Fruit fly (Drosophila melanogaster) whole organism, embryonic: ENCODE data around the gene CG10598.

ENCODE experiments used
- Atf3 ChIP-seq: fragments of 200-800 bp; sonication (Bioruptor generic); optimal IDR thresholded peaks from 3 replicates; lab custom pipeline; 2016; ENCODE audit warnings: missing biosample characterization, missing genetic modification characterization
- CG10431 ChIP-seq: fragments of 200-800 bp; sonication (Bioruptor generic); optimal IDR thresholded peaks from 3 replicates; lab custom pipeline; 2018; ENCODE audit warnings: missing biosample characterization, mild to moderate bottlenecking, missing genetic modification characterization
- CG10959 ChIP-seq: fragments of 200-800 bp; sonication (Bioruptor generic); IDR thresholded peaks from 2 replicates; pipeline ENCODE4 v1.3.6; 2022; ENCODE audit warnings: missing biosample characterization, missing genetic modification characterization
- CG12071 ChIP-seq: fragments of 200-800 bp; sonication (Bioruptor generic); optimal IDR thresholded peaks from 3 replicates; lab custom pipeline; 2018; ENCODE audit warnings: missing biosample characterization, mild to moderate bottlenecking, missing genetic modification characterization
- CG12236 ChIP-seq: fragments of 200-800 bp; sonication (Bioruptor generic); optimal IDR thresholded peaks from 2 replicates; lab custom pipeline; 2016; ENCODE audit warnings: missing biosample characterization, missing genetic modification characterization
- CG12299 ChIP-seq: fragments of 200-800 bp; sonication (Bioruptor generic); optimal IDR thresholded peaks from 2 replicates; lab custom pipeline; 2018; ENCODE audit warnings: missing biosample characterization, mild to moderate bottlenecking, missing genetic modification characterization
- CG1233 ChIP-seq: fragments of 200-800 bp; sonication (Bioruptor generic); optimal IDR thresholded peaks from 4 replicates; lab custom pipeline; 2018; ENCODE audit warnings: missing biosample characterization, mild to moderate bottlenecking, missing genetic modification characterization
- CG15514 ChIP-seq: fragments of 200-800 bp; sonication (Bioruptor generic); optimal IDR thresholded peaks from 3 replicates; lab custom pipeline; 2017; ENCODE audit warnings: missing biosample characterization, missing genetic modification characterization, mild to moderate bottlenecking, moderate library complexity, missing genetic modification reagents
- CG17385 ChIP-seq: fragments of 200-800 bp; sonication (Bioruptor generic); optimal IDR thresholded peaks from 3 replicates; lab custom pipeline; 2018; ENCODE audit warnings: missing biosample characterization, mild to moderate bottlenecking, missing genetic modification characterization
- CG2116 ChIP-seq: fragments of 200-800 bp; sonication (Bioruptor generic); optimal IDR thresholded peaks from 3 replicates; lab custom pipeline; 2018; ENCODE audit warnings: missing biosample characterization, mild to moderate bottlenecking, missing genetic modification characterization
- CG2875 ChIP-seq: fragments of 200-800 bp; sonication (Bioruptor generic); optimal IDR thresholded peaks from 2 replicates; lab custom pipeline; 2017; ENCODE audit warnings: missing biosample characterization, mild to moderate bottlenecking, missing genetic modification characterization, missing genetic modification reagents
- CG34224 ChIP-seq: fragments of 200-800 bp; sonication (Bioruptor generic); IDR thresholded peaks from 3 replicates; pipeline ENCODE4 v1.3.6; 2022; ENCODE audit warnings: missing biosample characterization, missing genetic modification characterization; ENCODE audit not compliant: partially characterized antibody
- CG4360 ChIP-seq: fragments of 200-800 bp; sonication (Bioruptor generic); IDR thresholded peaks from 2 replicates; pipeline ENCODE4 v1.3.6; 2022; ENCODE audit warnings: missing biosample characterization, missing genetic modification characterization
- CG4707 ChIP-seq: fragments of 200-800 bp; sonication (Bioruptor generic); optimal IDR thresholded peaks from 2 replicates; lab custom pipeline; 2018; ENCODE audit warnings: missing biosample characterization, mild to moderate bottlenecking, missing genetic modification characterization, moderate library complexity
- CG6272 ChIP-seq: fragments of 200-800 bp; sonication (Bioruptor generic); IDR thresholded peaks from 2 replicates; pipeline ENCODE4 v1.3.6; 2022; ENCODE audit warnings: missing biosample characterization, missing genetic modification characterization
- CG7786 ChIP-seq: fragments of 200-800 bp; sonication (Bioruptor generic); optimal IDR thresholded peaks from 2 replicates; lab custom pipeline; 2016; ENCODE audit warnings: missing biosample characterization, missing genetic modification characterization
- CG9437 ChIP-seq: fragments of 200-800 bp; sonication (Bioruptor generic); optimal IDR thresholded peaks from 2 replicates; lab custom pipeline; 2018; ENCODE audit warnings: missing biosample characterization, mild to moderate bottlenecking, missing genetic modification characterization
- Camta ChIP-seq: fragments of 200-800 bp; sonication (Bioruptor generic); optimal IDR thresholded peaks from 2 replicates; lab custom pipeline; 2016; ENCODE audit warnings: missing biosample characterization, missing genetic modification characterization
- D ChIP-seq, 2 experiments: fragments of 200-800 bp in 1 of 2; fragments of >200 bp in 1 of 2; sonication (Bioruptor generic) in 1 of 2; optimal IDR thresholded peaks; 2 replicates in 1 of 2; 3 replicates in 1 of 2; lab custom pipeline; 2017; ENCODE audit warnings: mild to moderate bottlenecking in 1 of 2, missing biosample characterization in 1 of 2, missing genetic modification characterization in 1 of 2, missing genetic modification reagents in 1 of 2
- Deaf1 ChIP-seq: fragments of 200-800 bp; optimal IDR thresholded peaks from 3 replicates; lab custom pipeline; 2019; ENCODE audit warnings: missing biosample characterization, mild to moderate bottlenecking, missing genetic modification characterization, moderate library complexity
- Fer1 ChIP-seq: fragments of 200-800 bp; sonication (Bioruptor generic); optimal IDR thresholded peaks from 2 replicates; lab custom pipeline; 2017; ENCODE audit warnings: missing biosample characterization, mild to moderate bottlenecking, missing genetic modification characterization
- GATAe ChIP-seq: fragments of 200-800 bp; sonication (Bioruptor generic); conservative IDR thresholded peaks from 2 replicates; pipeline ENCODE4 v1.3.6; 2022; ENCODE audit warnings: missing biosample characterization, missing genetic modification characterization
- HHEX ChIP-seq: fragments of 200-800 bp; sonication (Bioruptor generic); optimal IDR thresholded peaks from 3 replicates; lab custom pipeline; 2017; ENCODE audit warnings: missing biosample characterization, mild to moderate bottlenecking, missing genetic modification characterization, missing genetic modification reagents
- Hand ChIP-seq: fragments of 200-800 bp; sonication (Bioruptor generic); optimal IDR thresholded peaks from 2 replicates; lab custom pipeline; 2017; ENCODE audit warnings: mild to moderate bottlenecking, missing biosample characterization, missing genetic modification reagents, missing genetic modification characterization
- Hmr ChIP-seq: fragments of 200-800 bp; sonication (Bioruptor generic); optimal IDR thresholded peaks from 3 replicates; lab custom pipeline; 2017; ENCODE audit warnings: mild to moderate bottlenecking, missing biosample characterization, missing genetic modification reagents, missing genetic modification characterization
- Hmx ChIP-seq: fragments of 200-800 bp; sonication (Bioruptor generic); optimal IDR thresholded peaks from 2 replicates; lab custom pipeline; 2016; ENCODE audit warnings: missing biosample characterization, missing genetic modification characterization
- Med ChIP-seq: fragments of 200-800 bp; sonication (Bioruptor generic); peaks from one replicate; lab custom pipeline; 2016; ENCODE audit warnings: missing biosample characterization, missing genetic modification characterization, mild to moderate bottlenecking, inconsistent platforms, moderate library complexity
- Meics ChIP-seq: fragments of 200-800 bp; sonication (Bioruptor generic); optimal IDR thresholded peaks from 2 replicates; lab custom pipeline; 2017; ENCODE audit warnings: missing biosample characterization, mild to moderate bottlenecking, missing genetic modification characterization
- NC2β ChIP-seq: fragments of 200-800 bp; sonication (Bioruptor generic); optimal IDR thresholded peaks from 2 replicates; lab custom pipeline; 2016; ENCODE audit warnings: missing biosample characterization, missing genetic modification characterization
- Rx ChIP-seq: fragments of 200-800 bp; sonication (Bioruptor generic); IDR thresholded peaks from 2 replicates; pipeline ENCODE4 v1.3.6; 2022; ENCODE audit warnings: missing biosample characterization, missing genetic modification characterization
- Sry-β ChIP-seq: fragments of 200-800 bp; sonication (Bioruptor generic); optimal IDR thresholded peaks from 2 replicates; lab custom pipeline; 2018; ENCODE audit warnings: missing biosample characterization, mild to moderate bottlenecking, missing genetic modification characterization, moderate library complexity
- Stat92E ChIP-seq, 3 experiments: fragments of >200 bp in 2 of 3; fragments of 200-800 bp in 1 of 3; sonication (Bioruptor generic) in 1 of 3; optimal IDR thresholded peaks; 2 replicates each; lab custom pipeline; 2017 to 2019; ENCODE audit warnings: missing biosample characterization in 3 of 3, missing genetic modification characterization in 3 of 3, mild to moderate bottlenecking in 1 of 3, moderate library complexity in 1 of 3
- Taf1 ChIP-seq: fragments of 200-800 bp; sonication (Bioruptor generic); IDR thresholded peaks from 2 replicates; pipeline ENCODE4 v1.3.6; 2022; ENCODE audit warnings: missing biosample characterization, missing genetic modification characterization
- Tbp ChIP-seq: fragments of >200 bp; optimal IDR thresholded peaks from 2 replicates; lab custom pipeline; 2018; ENCODE audit warnings: missing biosample characterization, missing genetic modification characterization
- Usf ChIP-seq: fragments of 200-800 bp; sonication (Bioruptor generic); optimal IDR thresholded peaks from 2 replicates; lab custom pipeline; 2017; ENCODE audit warnings: missing genotype, missing biosample characterization, missing genetic modification characterization
- Xbp1 ChIP-seq: fragments of 200-800 bp; sonication (Bioruptor generic); optimal IDR thresholded peaks from 3 replicates; lab custom pipeline; 2016; ENCODE audit warnings: missing biosample characterization, mild to moderate bottlenecking, missing genetic modification characterization
- YL-1 ChIP-seq: fragments of 200-800 bp; sonication (Bioruptor generic); optimal IDR thresholded peaks from 3 replicates; lab custom pipeline; 2017; ENCODE audit warnings: missing biosample characterization, mild to moderate bottlenecking, missing genetic modification characterization
- abd-A ChIP-seq: fragments of 200-800 bp; sonication (Bioruptor generic); optimal IDR thresholded peaks from 3 replicates; lab custom pipeline; 2019; ENCODE audit warnings: missing biosample characterization, mild to moderate bottlenecking, missing genetic modification characterization, moderate library complexity
- aop ChIP-seq: fragments of 200-800 bp; sonication (Bioruptor generic); IDR thresholded peaks from 2 replicates; pipeline ENCODE4 v1.3.6; 2022; ENCODE audit warnings: missing biosample characterization, missing genetic modification characterization
- az2 ChIP-seq: fragments of 200-800 bp; sonication (Bioruptor generic); optimal IDR thresholded peaks from 3 replicates; lab custom pipeline; 2016; ENCODE audit warnings: missing biosample characterization, missing genetic modification characterization
- disco-r ChIP-seq: fragments of 200-800 bp; sonication (Bioruptor generic); optimal IDR thresholded peaks from 2 replicates; lab custom pipeline; 2016; ENCODE audit warnings: missing biosample characterization, missing genetic modification characterization
- dmrt11E ChIP-seq: fragments of 200-800 bp; sonication (Bioruptor generic); optimal IDR thresholded peaks from 3 replicates; lab custom pipeline; 2018; ENCODE audit warnings: missing biosample characterization, mild to moderate bottlenecking, missing genetic modification characterization, moderate library complexity
- eyg ChIP-seq: fragments of 200-800 bp; sonication (Bioruptor generic); optimal IDR thresholded peaks from 3 replicates; lab custom pipeline; 2016; ENCODE audit warnings: missing biosample characterization, missing genetic modification characterization
- jigr1 ChIP-seq: fragments of 200-800 bp; sonication (Bioruptor generic); IDR thresholded peaks from 3 replicates; pipeline ENCODE4 v1.3.6; 2022; ENCODE audit warnings: missing biosample characterization, missing genetic modification characterization
- peb ChIP-seq: fragments of 200-800 bp; sonication (Bioruptor generic); IDR thresholded peaks from 2 replicates; pipeline ENCODE4 v1.3.6; 2022; ENCODE audit warnings: missing biosample characterization, missing genetic modification characterization
- shn ChIP-seq: fragments of 200-800 bp; sonication (Bioruptor generic); optimal IDR thresholded peaks from 3 replicates; lab custom pipeline; 2016; ENCODE audit warnings: missing biosample characterization, missing genetic modification characterization
- trem ChIP-seq: fragments of 200-800 bp; optimal IDR thresholded peaks from 3 replicates; lab custom pipeline; 2019; ENCODE audit warnings: missing biosample characterization, mild to moderate bottlenecking, missing genetic modification characterization, moderate library complexity
- trh ChIP-seq: fragments of 200-800 bp; sonication (Bioruptor generic); optimal IDR thresholded peaks from 2 replicates; lab custom pipeline; 2016; ENCODE audit warnings: missing biosample characterization, missing genetic modification characterization
- zen ChIP-seq: fragments of 200-800 bp; sonication (Bioruptor generic); optimal IDR thresholded peaks from 3 replicates; lab custom pipeline; 2018; ENCODE audit warnings: missing biosample characterization, mild to moderate bottlenecking, missing genetic modification characterization, moderate library complexity

Gene CG10598

dm6 chrX:17178484-17178921 lies 48.2 kb downstream of the CG10598 start (continued):
- peak; percentile 96 for TF ChIP-seq Rx (GFP tag; lab: Robert Waterston, UW)
- peak; percentile 96 for TF ChIP-seq CG1233 (GFP tag; lab: Kevin White, UChicago)
- no peak for TF ChIP-seq CG10431 (GFP tag; lab: Kevin White, UChicago)
- TF ChIP-seq CG15514 (GFP tag; lab: Kevin White, UChicago) = peak; percentile 90
- TF ChIP-seq Atf3 (GFP tag; lab: Kevin White, UChicago) = no peak
- no peak for TF ChIP-seq CG4707
- peak; percentile 98 for TF ChIP-seq peb (GFP tag; lab: Robert Waterston, UW)
- peak; percentile 96 for TF ChIP-seq HHEX (GFP tag; lab: Kevin White, UChicago)
- TF ChIP-seq Stat92E (GFP tag; optimal IDR thresholded peaks at IDR 0.05; lab: Kevin White, UChicago) = peak in 1 of 3 experiments; percentile 99
- TF ChIP-seq NC2β (GFP tag; lab: Kevin White, UChicago) = no peak
- TF ChIP-seq CG12071 (GFP tag; lab: Kevin White, UChicago) = peak; percentile 93
- peak; percentile 86 for TF ChIP-seq Deaf1 (tag; lab: Kevin White, UChicago)
- TF ChIP-seq YL-1 (GFP tag; lab: Kevin White, UChicago) = no peak
- no peak for TF ChIP-seq Hmr
- no peak for TF ChIP-seq CG34224 (GFP tag; lab: Robert Waterston, UW)
- TF ChIP-seq CG2875 (GFP tag; lab: Kevin White, UChicago) = no peak
- no peak for TF ChIP-seq CG12236
- peak; percentile 95 for TF ChIP-seq eyg (GFP tag; lab: Kevin White, UChicago)
- peak; percentile 39 for TF ChIP-seq Usf (GFP tag; lab: Kevin White, UChicago)
- peak; percentile 96 for TF ChIP-seq Meics (GFP tag; lab: Kevin White, UChicago)
- peak; percentile 96 for TF ChIP-seq GATAe (GFP tag; lab: Robert Waterston, UW)
- peak; percentile 99 for TF ChIP-seq CG6272 (GFP tag; lab: Robert Waterston, UW)
- peak; percentile 96 for TF ChIP-seq trem (tag; lab: Kevin White, UChicago)
- TF ChIP-seq abd-A = peak; percentile 65
- no peak for TF ChIP-seq az2 (GFP tag; lab: Kevin White, UChicago)

dm6 chrX:17177606-17178005 lies 49.1 kb downstream of the CG10598 start:
- TF ChIP-seq CG4360 (GFP tag; lab: Robert Waterston, UW) (peak; percentile 54), Camta (no peak), CG2116 (GFP tag; lab: Kevin White, UChicago) (no peak), zen (tag; lab: Kevin White, UChicago) (peak; percentile 87)

- TF ChIP-seq disco-r (GFP tag; lab: Kevin White, UChicago) = peak; percentile 48
- peak; percentile 54 for TF ChIP-seq Xbp1 (GFP tag; lab: Kevin White, UChicago)
- TF ChIP-seq shn = peak; percentile 16
- TF ChIP-seq CG9437 (GFP tag; lab: Kevin White, UChicago) = no peak
- TF ChIP-seq Tbp (GFP tag; lab: Kevin White, UChicago) = no peak
- TF ChIP-seq CG10959 (GFP tag; lab: Robert Waterston, UW) = no peak
- TF ChIP-seq CG17385 (GFP tag; lab: Kevin White, UChicago) = peak; percentile 30
- no peak for TF ChIP-seq Taf1 (GFP tag; lab: Robert Waterston, UW)
- TF ChIP-seq CG7786 (GFP tag; lab: Kevin White, UChicago) = peak; percentile 35
- TF ChIP-seq dmrt11E (tag; lab: Kevin White, UChicago) = no peak
- no peak for TF ChIP-seq aop (GFP tag; lab: Robert Waterston, UW)
- no peak for TF ChIP-seq Hand (GFP tag; lab: Kevin White, UChicago)
- peak; percentile 71 for TF ChIP-seq Fer1
- peak; percentile 80 for TF ChIP-seq Med (GFP tag; lab: Kevin White, UChicago)
- TF ChIP-seq D (optimal IDR thresholded peaks at IDR 0.05; lab: Kevin White, UChicago) = no peak
- no peak for TF ChIP-seq D (GFP tag; optimal IDR thresholded peaks at IDR 0.05; lab: Kevin White, UChicago)
- no peak for TF ChIP-seq trh (GFP tag; lab: Kevin White, UChicago)
- no peak for TF ChIP-seq CG12299
- no peak for TF ChIP-seq Sry-β (GFP tag; lab: Kevin White, UChicago)
- no peak for TF ChIP-seq jigr1
- no peak for TF ChIP-seq Hmx (GFP tag; lab: Kevin White, UChicago)
Measured at dm6 chrX:17176542-17176941, 50.1 kb downstream of the CG10598 start.
